Fruit fly (Drosophila melanogaster) whole organism, embryonic: Measurements from ENCODE around the gene St2.

Source experiments
- ATbp ChIP-seq: fragments of 200-800 bp; sonication (Bioruptor generic); optimal IDR thresholded peaks from 2 replicates; lab custom pipeline; 2017; ENCODE audit warnings: missing biosample characterization, mild to moderate bottlenecking, missing genetic modification characterization, missing genetic modification reagents
- Ada2b ChIP-seq: fragments of 200-800 bp; sonication (Bioruptor generic); IDR thresholded peaks from 2 replicates; pipeline ENCODE4 v1.3.6; 2022; ENCODE audit warnings: missing biosample characterization, missing genetic modification characterization
- Adf1 ChIP-seq: fragments of 200-800 bp; sonication (Bioruptor generic); IDR thresholded peaks from 2 replicates; pipeline ENCODE4 v1.3.6; 2022; ENCODE audit warnings: missing biosample characterization, missing genetic modification characterization
- BtbVII ChIP-seq: fragments of 200-800 bp; sonication (Bioruptor generic); optimal IDR thresholded peaks from 3 replicates; lab custom pipeline; 2017; ENCODE audit warnings: missing biosample characterization, mild to moderate bottlenecking, missing genetic modification characterization
- CG10209 ChIP-seq: fragments of 200-800 bp; sonication (Bioruptor generic); optimal IDR thresholded peaks from 3 replicates; lab custom pipeline; 2017; ENCODE audit warnings: missing biosample characterization, mild to moderate bottlenecking, missing genetic modification characterization, missing genetic modification reagents
- CG10654 ChIP-seq: fragments of 200-800 bp; sonication (Bioruptor generic); optimal IDR thresholded peaks from 2 replicates; lab custom pipeline; 2016; ENCODE audit warnings: missing biosample characterization, missing genetic modification characterization
- CG12744 ChIP-seq: fragments of 200-800 bp; sonication (Bioruptor generic); optimal IDR thresholded peaks from 2 replicates; lab custom pipeline; 2016; ENCODE audit warnings: missing biosample characterization, missing genetic modification characterization
- CG17361 ChIP-seq: fragments of 200-800 bp; sonication (Bioruptor generic); IDR thresholded peaks from 3 replicates; pipeline ENCODE4 v1.3.6; 2022; ENCODE audit warnings: missing biosample characterization, missing genetic modification characterization
- CG18262 ChIP-seq: fragments of 200-800 bp; optimal IDR thresholded peaks from 3 replicates; lab custom pipeline; 2019; ENCODE audit warnings: missing biosample characterization, mild to moderate bottlenecking, missing genetic modification characterization, moderate library complexity
- CG18476 ChIP-seq: fragments of 200-800 bp; sonication (Bioruptor generic); optimal IDR thresholded peaks from 2 replicates; lab custom pipeline; 2016; ENCODE audit warnings: missing biosample characterization, mild to moderate bottlenecking, missing genetic modification characterization
- CG2120 ChIP-seq: fragments of 200-800 bp; sonication (Bioruptor generic); optimal IDR thresholded peaks from 3 replicates; lab custom pipeline; 2016; ENCODE audit warnings: missing biosample characterization, missing genetic modification characterization
- CG2889 ChIP-seq: fragments of 200-800 bp; sonication (Bioruptor generic); IDR thresholded peaks from 3 replicates; pipeline ENCODE4 v1.3.6; 2022; ENCODE audit warnings: missing biosample characterization, missing genetic modification characterization
- CG3065 ChIP-seq: fragments of 200-800 bp; sonication (Bioruptor generic); optimal IDR thresholded peaks from 2 replicates; lab custom pipeline; 2016; ENCODE audit warnings: missing biosample characterization, missing genetic modification characterization
- CG32532 ChIP-seq: fragments of 200-800 bp; sonication (Bioruptor generic); IDR thresholded peaks from 2 replicates; pipeline ENCODE4 v1.3.6; 2022; ENCODE audit warnings: missing biosample characterization, missing genetic modification characterization
- CG34224 ChIP-seq: fragments of 200-800 bp; sonication (Bioruptor generic); IDR thresholded peaks from 3 replicates; pipeline ENCODE4 v1.3.6; 2022; ENCODE audit warnings: missing biosample characterization, missing genetic modification characterization; ENCODE audit not compliant: partially characterized antibody
- CG43689 ChIP-seq: fragments of 200-800 bp; sonication (Bioruptor generic); IDR thresholded peaks from 2 replicates; pipeline ENCODE4 v1.3.6; 2022; ENCODE audit warnings: missing biosample characterization, missing genetic modification characterization
- CG4854 ChIP-seq: fragments of 200-800 bp; sonication (Bioruptor generic); optimal IDR thresholded peaks from 2 replicates; lab custom pipeline; 2016; ENCODE audit warnings: missing biosample characterization, missing genetic modification characterization, inconsistent platforms
- CG6175 ChIP-seq: fragments of 200-800 bp; sonication (Bioruptor generic); IDR thresholded peaks from 3 replicates; pipeline ENCODE4 v1.3.6; 2022; ENCODE audit warnings: missing biosample characterization, missing genetic modification characterization
- CG7987 ChIP-seq: fragments of 200-800 bp; sonication (Bioruptor generic); optimal IDR thresholded peaks from 2 replicates; lab custom pipeline; 2018; ENCODE audit warnings: missing biosample characterization, mild to moderate bottlenecking, missing genetic modification characterization, moderate library complexity
- CG8290 ChIP-seq, 3 experiments: fragments of 200-800 bp; sonication (Bioruptor generic); optimal IDR thresholded peaks; 2 replicates each; lab custom pipeline; 2016 to 2019; ENCODE audit warnings: missing biosample characterization in 3 of 3, missing genetic modification characterization in 3 of 3, mild to moderate bottlenecking in 2 of 3, moderate library complexity in 1 of 3
- CG8924 ChIP-seq: fragments of 200-800 bp; optimal IDR thresholded peaks from 3 replicates; lab custom pipeline; 2019; ENCODE audit warnings: missing biosample characterization, mild to moderate bottlenecking, missing genetic modification characterization, moderate library complexity
- CG9727 ChIP-seq: fragments of 200-800 bp; sonication (Bioruptor generic); optimal IDR thresholded peaks from 3 replicates; lab custom pipeline; 2017; ENCODE audit warnings: missing biosample characterization, mild to moderate bottlenecking, missing genetic modification characterization
- D19B ChIP-seq: fragments of 200-800 bp; sonication (Bioruptor generic); optimal IDR thresholded peaks from 2 replicates; lab custom pipeline; 2017; ENCODE audit warnings: missing biosample characterization, mild to moderate bottlenecking, missing genetic modification characterization
- Dbx ChIP-seq: fragments of 200-800 bp; sonication (Bioruptor generic); IDR thresholded peaks from 3 replicates; pipeline ENCODE4 v1.3.6; 2022; ENCODE audit warnings: missing biosample characterization, missing genetic modification characterization
- E2f2 ChIP-seq: fragments of 200-800 bp; sonication (Bioruptor generic); IDR thresholded peaks from 2 replicates; pipeline ENCODE4 v1.3.6; 2022; ENCODE audit warnings: missing biosample characterization, missing genetic modification characterization
- Gsc ChIP-seq: fragments of 200-800 bp; sonication (Bioruptor generic); IDR thresholded peaks from 2 replicates; pipeline ENCODE4 v1.3.6; 2022; ENCODE audit warnings: missing biosample characterization, missing genetic modification characterization
- HmgD ChIP-seq: fragments of 200-800 bp; sonication (Bioruptor generic); optimal IDR thresholded peaks from 3 replicates; lab custom pipeline; 2016; ENCODE audit warnings: missing biosample characterization, missing genetic modification characterization
- Lhr ChIP-seq: fragments of 200-800 bp; sonication (Bioruptor generic); optimal IDR thresholded peaks from 3 replicates; lab custom pipeline; 2017; ENCODE audit warnings: mild to moderate bottlenecking, missing biosample characterization, missing genetic modification reagents, missing genetic modification characterization
- Med ChIP-seq: fragments of 200-800 bp; sonication (Bioruptor generic); peaks from one replicate; lab custom pipeline; 2016; ENCODE audit warnings: missing biosample characterization, missing genetic modification characterization, mild to moderate bottlenecking, inconsistent platforms, moderate library complexity
- NC2α ChIP-seq: fragments of 200-800 bp; sonication (Bioruptor generic); optimal IDR thresholded peaks from 2 replicates; lab custom pipeline; 2016; ENCODE audit warnings: missing biosample characterization, missing genetic modification characterization
- NFAT ChIP-seq: fragments of 200-800 bp; sonication (Bioruptor generic); IDR thresholded peaks from 2 replicates; pipeline ENCODE4 v1.3.6; 2022; ENCODE audit warnings: missing biosample characterization, missing genetic modification characterization
- Neu2 ChIP-seq: fragments of 200-800 bp; sonication (Bioruptor generic); optimal IDR thresholded peaks from 3 replicates; lab custom pipeline; 2016; ENCODE audit warnings: missing biosample characterization, missing genetic modification characterization, borderline replicate concordance
- Oli ChIP-seq: fragments of 200-800 bp; sonication (Bioruptor generic); optimal IDR thresholded peaks from 2 replicates; lab custom pipeline; 2018; ENCODE audit warnings: missing biosample characterization, mild to moderate bottlenecking, missing genetic modification characterization, moderate library complexity
- PHDP ChIP-seq: fragments of 200-800 bp; sonication (Bioruptor generic); optimal IDR thresholded peaks from 3 replicates; lab custom pipeline; 2018; ENCODE audit warnings: missing biosample characterization, mild to moderate bottlenecking, missing genetic modification characterization, moderate library complexity
- Sry-δ ChIP-seq: fragments of 200-800 bp; sonication (Bioruptor generic); optimal IDR thresholded peaks from 2 replicates; lab custom pipeline; 2016; ENCODE audit warnings: missing biosample characterization, missing genetic modification characterization
- Ssrp ChIP-seq: fragments of 200-800 bp; sonication (Bioruptor generic); optimal IDR thresholded peaks from 2 replicates; lab custom pipeline; 2018; ENCODE audit warnings: missing biosample characterization, mild to moderate bottlenecking, missing genetic modification characterization, moderate library complexity
- Stat92E ChIP-seq, 3 experiments: fragments of >200 bp in 2 of 3; fragments of 200-800 bp in 1 of 3; sonication (Bioruptor generic) in 1 of 3; optimal IDR thresholded peaks; 2 replicates each; lab custom pipeline; 2017 to 2019; ENCODE audit warnings: missing biosample characterization in 3 of 3, missing genetic modification characterization in 3 of 3, mild to moderate bottlenecking in 1 of 3, moderate library complexity in 1 of 3
- ac ChIP-seq: fragments of 200-800 bp; sonication (Bioruptor generic); optimal IDR thresholded peaks from 3 replicates; lab custom pipeline; 2017; ENCODE audit warnings: missing biosample characterization, mild to moderate bottlenecking, missing genetic modification characterization
- cato ChIP-seq: fragments of 200-800 bp; sonication (Bioruptor generic); optimal IDR thresholded peaks from 2 replicates; lab custom pipeline; 2016; ENCODE audit warnings: missing biosample characterization, missing genetic modification characterization, borderline replicate concordance
- cwo ChIP-seq: fragments of 200-800 bp; sonication (Bioruptor generic); optimal IDR thresholded peaks from 3 replicates; lab custom pipeline; 2017; ENCODE audit warnings: missing biosample characterization, missing genetic modification characterization, mild to moderate bottlenecking, moderate library complexity, missing genetic modification reagents
- gsb ChIP-seq: fragments of 200-800 bp; sonication (Bioruptor generic); IDR thresholded peaks from 2 replicates; pipeline ENCODE4 v1.3.6; 2022; ENCODE audit warnings: missing biosample characterization, missing genetic modification characterization
- gsb-n ChIP-seq: fragments of 200-800 bp; sonication (Bioruptor generic); optimal IDR thresholded peaks from 3 replicates; lab custom pipeline; 2018; ENCODE audit warnings: missing biosample characterization, mild to moderate bottlenecking, missing genetic modification characterization
- her ChIP-seq: fragments of 200-800 bp; sonication (Bioruptor generic); optimal IDR thresholded peaks from 2 replicates; lab custom pipeline; 2016; ENCODE audit warnings: missing biosample characterization, missing genetic modification characterization
- lilli ChIP-seq: fragments of 200-800 bp; sonication (Bioruptor generic); optimal IDR thresholded peaks from 3 replicates; lab custom pipeline; 2016; ENCODE audit warnings: missing biosample characterization, missing genetic modification characterization
- mam ChIP-seq: fragments of 200-800 bp; sonication (Bioruptor generic); optimal IDR thresholded peaks from 3 replicates; lab custom pipeline; 2016; ENCODE audit warnings: missing biosample characterization, missing genetic modification characterization
- nmo ChIP-seq: fragments of 200-800 bp; sonication (Bioruptor generic); optimal IDR thresholded peaks from 2 replicates; lab custom pipeline; 2018; ENCODE audit warnings: missing biosample characterization, mild to moderate bottlenecking, missing genetic modification characterization, moderate library complexity
- ro ChIP-seq: fragments of 200-800 bp; sonication (Bioruptor generic); IDR thresholded peaks from 2 replicates; pipeline ENCODE4 v1.3.6; 2022; ENCODE audit warnings: missing biosample characterization, missing genetic modification characterization
- sc ChIP-seq, 3 experiments: fragments of >200 bp in 2 of 3; fragments of 200-800 bp in 1 of 3; sonication (Bioruptor generic) in 1 of 3; optimal IDR thresholded peaks; 2 replicates in 2 of 3; 3 replicates in 1 of 3; lab custom pipeline; 2017; ENCODE audit warnings: mild to moderate bottlenecking in 1 of 3, missing biosample characterization in 1 of 3, missing genetic modification characterization in 1 of 3, missing genetic modification reagents in 1 of 3
- usp ChIP-seq: fragments of >200 bp; optimal IDR thresholded peaks from 2 replicates; lab custom pipeline; 2017; ENCODE audit warnings: missing biosample characterization, missing genetic modification characterization

Gene St2

DNA sequence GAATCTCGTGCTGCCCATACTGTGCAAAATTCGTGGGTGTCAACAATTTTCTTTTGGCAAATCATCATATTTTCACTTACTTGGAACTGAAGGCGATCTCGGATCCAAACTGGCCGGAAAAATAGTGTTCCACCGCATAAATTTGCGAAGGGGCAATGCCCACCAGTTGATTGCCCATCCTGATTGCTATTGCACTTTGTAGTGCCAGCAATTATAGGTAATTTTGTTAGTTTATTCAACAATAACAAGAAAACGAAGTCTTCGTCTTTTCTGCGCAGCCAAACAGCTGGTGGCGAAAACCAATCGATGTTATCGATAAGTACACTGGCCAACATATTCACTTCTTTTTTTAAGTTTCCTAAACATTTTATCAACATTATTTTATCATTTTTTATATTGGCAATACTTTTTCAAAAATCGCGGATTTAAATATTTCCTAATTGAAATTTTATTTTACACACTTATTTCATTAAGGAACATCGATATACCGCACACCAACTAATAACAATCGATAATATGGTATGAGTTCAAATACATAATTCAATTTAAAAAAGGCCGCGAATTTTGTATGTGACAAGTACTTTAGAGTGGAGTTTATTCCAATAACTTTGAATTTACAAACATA is 6.0 kb upstream of the St2 start, which contains the start of gene Vps15 (continued):
- peak; percentile 86 for TF ChIP-seq nmo (GFP tag; lab: Kevin White, UChicago)
- TF ChIP-seq Neu2 (GFP tag; lab: Kevin White, UChicago), result no peak
- peak; percentile 84 for TF ChIP-seq CG18262 (tag; lab: Kevin White, UChicago)
- TF ChIP-seq HmgD, result no peak
- TF ChIP-seq CG4854, result peak; percentile 62
- peak; percentile 54 for TF ChIP-seq CG3065 (GFP tag; lab: Kevin White, UChicago)
- peak; percentile 78 for TF ChIP-seq Sry-δ (GFP tag; lab: Kevin White, UChicago)
- TF ChIP-seq ro (GFP tag; lab: Robert Waterston, UW), result no peak
- TF ChIP-seq gsb-n (tag; lab: Kevin White, UChicago), result peak; percentile 77
- TF ChIP-seq Stat92E (GFP tag; optimal IDR thresholded peaks at IDR 0.05; lab: Kevin White, UChicago), result peak in 1 of 3 experiments; percentile 77
- TF ChIP-seq CG9727, result peak; percentile 72
- peak; percentile 89 for TF ChIP-seq PHDP (tag; lab: Kevin White, UChicago)
- TF ChIP-seq mam (GFP tag; lab: Kevin White, UChicago), result peak; percentile 77
- TF ChIP-seq cwo, result peak; percentile 57
- no peak for TF ChIP-seq sc (optimal IDR thresholded peaks at IDR 0.05; lab: Kevin White, UChicago)
- no peak for TF ChIP-seq sc (GFP tag; optimal IDR thresholded peaks at IDR 0.05; lab: Kevin White, UChicago)
- peak; percentile 47 for TF ChIP-seq her (GFP tag; lab: Kevin White, UChicago)
- TF ChIP-seq CG8290 (GFP tag; optimal IDR thresholded peaks at IDR 0.05; lab: Kevin White, UChicago), result peak; percentile 59
- TF ChIP-seq CG8290 (tag; optimal IDR thresholded peaks at IDR 0.05; lab: Kevin White, UChicago), result no peak
- TF ChIP-seq CG7987 (GFP tag; lab: Kevin White, UChicago), result no peak
- peak; percentile 88 for TF ChIP-seq CG2120
- no peak for TF ChIP-seq usp (GFP tag; lab: Kevin White, UChicago)
- TF ChIP-seq CG12744 (GFP tag; lab: Kevin White, UChicago), result peak; percentile 60
- TF ChIP-seq CG2889 (GFP tag; lab: Robert Waterston, UW), result peak; percentile 89
- TF ChIP-seq E2f2 (GFP tag; lab: Robert Waterston, UW), result peak; percentile 93
- peak; percentile 6 for TF ChIP-seq ATbp (GFP tag; lab: Kevin White, UChicago)
- peak; percentile 60 for TF ChIP-seq Ada2b (GFP tag; lab: Robert Waterston, UW)
- peak; percentile 73 for TF ChIP-seq CG17361 (GFP tag; lab: Robert Waterston, UW)
- TF ChIP-seq Adf1, result no peak
- TF ChIP-seq ac, result no peak
- peak; percentile 57 for TF ChIP-seq CG10654 (GFP tag; lab: Kevin White, UChicago)
- peak; percentile 58 for TF ChIP-seq CG10209 (GFP tag; lab: Kevin White, UChicago)
- peak; percentile 75; the same call in 2 of the 3 replicates for TF ChIP-seq Dbx (GFP tag; lab: Robert Waterston, UW)
- peak; percentile 32; the same call in 1 of the 2 replicates for TF ChIP-seq CG43689 (GFP tag; lab: Robert Waterston, UW)
- peak; percentile 95 for TF ChIP-seq CG34224 (GFP tag; lab: Robert Waterston, UW)
- peak; percentile 31 for TF ChIP-seq cato (GFP tag; lab: Kevin White, UChicago)
- TF ChIP-seq CG32532 (GFP tag; lab: Robert Waterston, UW), result peak; percentile 80
- no peak for TF ChIP-seq CG6175 (GFP tag; lab: Robert Waterston, UW)
- peak; percentile 74 for TF ChIP-seq CG18476 (GFP tag; lab: Kevin White, UChicago)
- TF ChIP-seq gsb (GFP tag; lab: Robert Waterston, UW), result no peak
- TF ChIP-seq Med (GFP tag; lab: Kevin White, UChicago), result peak; percentile 93
- TF ChIP-seq Lhr (GFP tag; lab: Kevin White, UChicago), result peak; percentile 19
- TF ChIP-seq D19B, result peak; percentile 5
- TF ChIP-seq NFAT (GFP tag; lab: Robert Waterston, UW), result peak; percentile 44; the same call in 1 of the 2 replicates
- peak; percentile 65 for TF ChIP-seq Ssrp (tag; lab: Kevin White, UChicago)
- peak; percentile 42 for TF ChIP-seq BtbVII (GFP tag; lab: Kevin White, UChicago)
- TF ChIP-seq Oli (tag; lab: Kevin White, UChicago), result peak; percentile 54
- peak; percentile 27 for TF ChIP-seq NC2α (GFP tag; lab: Kevin White, UChicago)
- TF ChIP-seq Gsc (GFP tag; lab: Robert Waterston, UW), result no peak
- TF ChIP-seq lilli (GFP tag; lab: Kevin White, UChicago), result peak; percentile 82
- peak; percentile 82 for TF ChIP-seq CG8924
